Worm (Caenorhabditis elegans): ENCODE measurements around the gene F53F1.2.

ce11 chrV:13394968-13395367 lies 11.6 kb upstream of the F53F1.2 start:
- TF ChIP-seq hpl-2 (GFP tag; optimal IDR thresholded peaks at IDR 0.05): no peak
- no peak for TF ChIP-seq mdl-1 (tag; optimal IDR thresholded peaks at IDR 0.05)
- TF ChIP-seq pag-3 (tag; optimal IDR thresholded peaks at IDR 0.05; ENCODE audit: borderline replicate concordance, insufficient read depth): no peak
- no peak for TF ChIP-seq hlh-4 (tag; optimal IDR thresholded peaks at IDR 0.05)

All from whole organism, L1 larva.